Worm (Caenorhabditis elegans) whole organism, late embryonic: ENCODE data around the gene ncs-3.

ENCODE experiments used
- C08G9.2 ChIP-seq: sonication (generic microtip); optimal IDR thresholded peaks from 2 replicates; lab custom pipeline; 2016; ENCODE audit warnings: mild to moderate bottlenecking, missing genetic modification characterization, moderate library complexity, missing compliant biosample characterization
- ama-1 ChIP-seq: fragments of 150-350 bp; optimal IDR thresholded peaks from 2 replicates; lab custom pipeline; 2014
- ceh-18 ChIP-seq: sonication (generic microtip); optimal IDR thresholded peaks from 2 replicates; lab custom pipeline; 2016; ENCODE audit warnings: missing genetic modification characterization, missing compliant biosample characterization
- ceh-6 ChIP-seq: fragments of 200-800 bp; sonication (Bioruptor generic); optimal IDR thresholded peaks from 2 replicates; lab custom pipeline; 2018; ENCODE audit warnings: mild to moderate bottlenecking, missing genetic modification characterization, missing compliant biosample characterization
- lin-11 ChIP-seq: fragments of 200-800 bp; sonication (Bioruptor generic); optimal IDR thresholded peaks from 2 replicates; lab custom pipeline; 2018; ENCODE audit warnings: mild to moderate bottlenecking, missing genetic modification characterization, missing compliant biosample characterization
- nfya-1 ChIP-seq: sonication (generic microtip); optimal IDR thresholded peaks from 2 replicates; lab custom pipeline; 2017; ENCODE audit warnings: missing genetic modification characterization, mild to moderate bottlenecking, missing compliant biosample characterization, antibody characterized with exemption, moderate library complexity
- npax-4 ChIP-seq: sonication (generic microtip); optimal IDR thresholded peaks from 2 replicates; lab custom pipeline; 2016; ENCODE audit warnings: missing genetic modification characterization, missing compliant biosample characterization
- pag-3 ChIP-seq: sonication (generic microtip); optimal IDR thresholded peaks from 2 replicates; lab custom pipeline; 2016; ENCODE audit warnings: missing compliant biosample characterization, missing genetic modification characterization, borderline replicate concordance
- pha-4 ChIP-seq: fragments of 150-350 bp; optimal IDR thresholded peaks from 2 replicates; lab custom pipeline; 2018; ENCODE audit warnings: missing biosample characterization, missing genetic modification reagents, missing genetic modification characterization
- rnt-1 ChIP-seq: sonication (generic microtip); optimal IDR thresholded peaks from 2 replicates; lab custom pipeline; 2016; ENCODE audit warnings: missing genetic modification characterization, missing compliant biosample characterization
- sox-4 ChIP-seq: sonication (generic microtip); optimal IDR thresholded peaks from 2 replicates; lab custom pipeline; 2017; ENCODE audit warnings: mild to moderate bottlenecking, missing genetic modification characterization, inconsistent platforms, missing compliant biosample characterization
- unc-42 ChIP-seq: sonication (generic microtip); optimal IDR thresholded peaks from 2 replicates; lab custom pipeline; 2016; ENCODE audit warnings: missing genotype, missing genetic modification characterization, missing compliant biosample characterization
- zip-5 ChIP-seq: sonication (generic microtip); optimal IDR thresholded peaks from 2 replicates; lab custom pipeline; 2016; ENCODE audit warnings: missing genetic modification characterization, missing compliant biosample characterization

DNA sequence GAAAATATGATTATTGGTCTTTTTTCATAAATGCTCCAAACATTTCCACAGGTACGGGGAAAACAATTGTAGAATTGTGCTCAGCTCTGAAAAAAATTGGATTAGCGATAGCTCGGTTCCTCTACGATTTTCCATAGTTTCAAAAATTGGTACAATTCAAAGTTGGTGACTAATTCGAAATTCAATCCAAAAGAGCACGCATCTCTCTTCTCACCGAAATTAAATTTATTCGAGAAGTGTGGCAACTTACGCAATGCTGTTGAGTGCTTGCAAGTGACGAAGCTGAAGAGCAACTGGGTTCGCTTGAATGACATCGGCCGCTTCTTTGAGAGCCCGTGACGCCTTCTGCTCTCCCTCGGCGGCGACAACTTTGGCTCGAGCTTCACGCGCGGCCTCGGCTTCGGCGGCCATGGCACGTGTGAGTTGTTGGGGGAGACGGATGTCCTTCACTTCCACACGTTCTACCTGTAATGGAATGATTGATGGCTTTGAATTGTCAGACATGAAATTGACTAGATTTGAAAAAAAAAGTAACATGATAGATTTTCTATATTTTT is 4.0 kb downstream of the ncs-3 start:
- TF ChIP-seq lin-11 (tag; lab: Kevin White, UChicago) (no peak), ceh-6 (no peak), pha-4 (tag; lab: Kevin White, UChicago) (no peak), ama-1 (no peak), pag-3 (no peak), npax-4 (tag; lab: Kevin White, UChicago) (no peak), unc-42 (peak; percentile 90), rnt-1 (tag; lab: Kevin White, UChicago) (no peak), zip-5 (no peak), C08G9.2 (tag; lab: Kevin White, UChicago) (no peak), sox-4 (tag; lab: Kevin White, UChicago) (no peak), nfya-1 (no peak), ceh-18 (tag; lab: Kevin White, UChicago) (no peak)
